Worm (Caenorhabditis elegans) whole organism, early embryonic: Measurements from ENCODE around the gene Y105C5B.20.

Experiments
- B0310.2 ChIP-seq: sonication (generic microtip); optimal IDR thresholded peaks from 2 replicates; lab custom pipeline; 2016; ENCODE audit warnings: mild to moderate bottlenecking, missing genetic modification characterization, missing compliant biosample characterization
- F13C5.2 ChIP-seq: sonication (generic microtip); optimal IDR thresholded peaks from 2 replicates; lab custom pipeline; 2017; ENCODE audit warnings: mild to moderate bottlenecking, missing genetic modification characterization, inconsistent platforms, missing compliant biosample characterization
- aly-1 ChIP-seq: sonication (generic microtip); optimal IDR thresholded peaks from 2 replicates; lab custom pipeline; 2016; ENCODE audit warnings: missing genetic modification characterization, missing compliant biosample characterization
- ama-1 ChIP-seq: fragments of 150-350 bp; optimal IDR thresholded peaks from 2 replicates; lab custom pipeline; 2014
- ceh-13 ChIP-seq: fragments of 200-800 bp; sonication (Bioruptor generic); optimal IDR thresholded peaks from 2 replicates; lab custom pipeline; 2018; ENCODE audit warnings: mild to moderate bottlenecking, missing genetic modification characterization, missing compliant biosample characterization
- ceh-36 ChIP-seq: sonication (generic microtip); optimal IDR thresholded peaks from 2 replicates; lab custom pipeline; 2016; ENCODE audit warnings: missing genetic modification characterization, inconsistent platforms, missing compliant biosample characterization
- ets-7 ChIP-seq: sonication (generic microtip); optimal IDR thresholded peaks from 2 replicates; lab custom pipeline; 2016; ENCODE audit warnings: missing genotype, missing genetic modification characterization, missing compliant biosample characterization
- flt-1 ChIP-seq: fragments of 200-800 bp; sonication (Bioruptor generic); IDR thresholded peaks from 2 replicates; pipeline ENCODE4 v1.3.6; 2022; ENCODE audit warnings: missing genetic modification characterization, missing compliant biosample characterization
- hmbx-1 ChIP-seq: sonication (generic microtip); optimal IDR thresholded peaks from 2 replicates; lab custom pipeline; 2016; ENCODE audit warnings: mild to moderate bottlenecking, missing genetic modification characterization, missing compliant biosample characterization
- hmg-4 ChIP-seq: fragments of 200-800 bp; sonication (Bioruptor generic); optimal IDR thresholded peaks from 2 replicates; lab custom pipeline; 2018; ENCODE audit warnings: mild to moderate bottlenecking, missing genetic modification characterization, missing compliant biosample characterization
- hnd-1 ChIP-seq: sonication (generic microtip); optimal IDR thresholded peaks from 2 replicates; lab custom pipeline; 2016; ENCODE audit warnings: missing genetic modification characterization, missing compliant biosample characterization
- pes-1 ChIP-seq: fragments of 200-800 bp; sonication (Bioruptor generic); IDR thresholded peaks from 2 replicates; pipeline ENCODE4 v1.3.6; 2022; ENCODE audit warnings: missing genetic modification reagents, missing genetic modification characterization, missing compliant biosample characterization
- scrt-1 ChIP-seq: fragments of 200-800 bp; sonication (Bioruptor generic); IDR thresholded peaks from 2 replicates; pipeline ENCODE4 v1.3.6; 2022; ENCODE audit warnings: missing genetic modification characterization, missing compliant biosample characterization
- sea-1 ChIP-seq: fragments of 200-800 bp; sonication (Bioruptor generic); conservative IDR thresholded peaks from 2 replicates; pipeline ENCODE4 v1.3.6; 2022; ENCODE audit warnings: missing genetic modification characterization, missing compliant biosample characterization
- tbx-11 ChIP-seq: fragments of 200-800 bp; sonication (Bioruptor generic); IDR thresholded peaks from 2 replicates; pipeline ENCODE4 v1.3.6; 2022; ENCODE audit warnings: missing genetic modification characterization, missing compliant biosample characterization
- tbx-37 ChIP-seq: fragments of 200-800 bp; sonication (Bioruptor generic); conservative IDR thresholded peaks from 2 replicates; pipeline ENCODE4 v1.3.6; 2022; ENCODE audit warnings: missing genetic modification reagents, missing genetic modification characterization, missing compliant biosample characterization
- tra-4 ChIP-seq: sonication (generic microtip); optimal IDR thresholded peaks from 2 replicates; lab custom pipeline; 2017; ENCODE audit warnings: missing genetic modification characterization, missing compliant biosample characterization

The Y105C5B.20 gene

ce11 chrIV:15961069-15961468 is 33.3 kb downstream of the Y105C5B.20 start:
- no peak for TF ChIP-seq tra-4
- TF ChIP-seq B0310.2 (tag; lab: Kevin White, UChicago), result no peak

ce11 chrIV:15955349-15955748 is 39.1 kb downstream of the Y105C5B.20 start:
- TF ChIP-seq F13C5.2 (no peak), hnd-1 (tag; lab: Kevin White, UChicago) (no peak), hmbx-1 (no peak), ets-7 (no peak), pes-1 (no peak), sea-1 (GFP tag; lab: Robert Waterston, UW) (no peak), flt-1 (GFP tag; lab: Robert Waterston, UW) (no peak), aly-1 (no peak), tra-4 (no peak), scrt-1 (GFP tag; lab: Robert Waterston, UW) (no peak), ama-1 (lab: Kevin White, UChicago) (no peak), ceh-13 (GFP tag; lab: Kevin White, UChicago) (no peak), tbx-37 (no peak), ceh-36 (tag; lab: Kevin White, UChicago) (no peak), hmg-4 (GFP tag; lab: Kevin White, UChicago) (no peak), B0310.2 (tag; lab: Kevin White, UChicago) (no peak)

- TF ChIP-seq hmg-4 (GFP tag; lab: Kevin White, UChicago), result no peak
- TF ChIP-seq ceh-36 (tag; lab: Kevin White, UChicago), result no peak
- no peak for TF ChIP-seq hnd-1 (tag; lab: Kevin White, UChicago)
- TF ChIP-seq ets-7, result no peak
- no peak for TF ChIP-seq F13C5.2
- TF ChIP-seq ama-1 (lab: Kevin White, UChicago), result no peak
- TF ChIP-seq tbx-37, result no peak
- no peak for TF ChIP-seq sea-1 (GFP tag; lab: Robert Waterston, UW)
- TF ChIP-seq B0310.2 (tag; lab: Kevin White, UChicago), result no peak
- no peak for TF ChIP-seq tbx-11 (GFP tag; lab: Robert Waterston, UW)
- no peak for TF ChIP-seq aly-1
- TF ChIP-seq scrt-1 (GFP tag; lab: Robert Waterston, UW), result no peak
- no peak for TF ChIP-seq ceh-13 (GFP tag; lab: Kevin White, UChicago)
- no peak for TF ChIP-seq flt-1 (GFP tag; lab: Robert Waterston, UW)
- no peak for TF ChIP-seq pes-1
Observed at ce11 chrIV:15953689-15954088, 40.7 kb downstream of the Y105C5B.20 start.

ce11 chrIV:15951640-15952039 is 42.8 kb downstream of the Y105C5B.20 start, which contains the start of gene Y105C5B.15:
TSS of gene Y105C5B.15 (plus strand) at chrIV:15951936.
- no peak for TF ChIP-seq tra-4
- TF ChIP-seq hmg-4 (GFP tag; lab: Kevin White, UChicago), result no peak
- no peak for TF ChIP-seq sea-1 (GFP tag; lab: Robert Waterston, UW)

- no peak for TF ChIP-seq hnd-1 (tag; lab: Kevin White, UChicago)
- TF ChIP-seq hmg-4 (GFP tag; lab: Kevin White, UChicago), result no peak
- TF ChIP-seq ceh-36 (tag; lab: Kevin White, UChicago), result no peak
- TF ChIP-seq sea-1 (GFP tag; lab: Robert Waterston, UW), result no peak
- no peak for TF ChIP-seq pes-1
- no peak for TF ChIP-seq ceh-13 (GFP tag; lab: Kevin White, UChicago)
- no peak for TF ChIP-seq hmbx-1
- TF ChIP-seq ama-1 (lab: Kevin White, UChicago), result no peak
- TF ChIP-seq F13C5.2, result no peak
- TF ChIP-seq flt-1 (GFP tag; lab: Robert Waterston, UW), result no peak
- TF ChIP-seq tra-4, result no peak
- no peak for TF ChIP-seq aly-1
- no peak for TF ChIP-seq B0310.2 (tag; lab: Kevin White, UChicago)
- no peak for TF ChIP-seq ets-7
- TF ChIP-seq tbx-11 (GFP tag; lab: Robert Waterston, UW), result no peak
- TF ChIP-seq tbx-37, result no peak
Observed at ce11 chrIV:15950838-15951581, 43.4 kb downstream of the Y105C5B.20 start, which contains the start of gene ifas-3. TSS of gene ifas-3 (minus strand) at chrIV:15950888.

- TF ChIP-seq tbx-37 (no peak), ceh-13 (GFP tag; lab: Kevin White, UChicago) (no peak), ama-1 (lab: Kevin White, UChicago) (no peak), flt-1 (GFP tag; lab: Robert Waterston, UW) (no peak), B0310.2 (tag; lab: Kevin White, UChicago) (no peak), tbx-11 (GFP tag; lab: Robert Waterston, UW) (no peak), ets-7 (no peak), aly-1 (no peak), scrt-1 (GFP tag; lab: Robert Waterston, UW) (no peak), hmg-4 (GFP tag; lab: Kevin White, UChicago) (no peak), F13C5.2 (no peak), hmbx-1 (no peak), hnd-1 (tag; lab: Kevin White, UChicago) (no peak), sea-1 (GFP tag; lab: Robert Waterston, UW) (no peak), ceh-36 (tag; lab: Kevin White, UChicago) (no peak), tra-4 (no peak), pes-1 (no peak)
Observed at ce11 chrIV:15949995-15950394, 44.4 kb downstream of the Y105C5B.20 start.

ce11 chrIV:15946507-15946906 is 47.9 kb downstream of the Y105C5B.20 start, which contains the start of gene skr-10:
TSS of gene skr-10 (plus strand) at chrIV:15946807.
- TF ChIP-seq F13C5.2, result no peak
- TF ChIP-seq pes-1, result no peak
- no peak for TF ChIP-seq tbx-37
- no peak for TF ChIP-seq scrt-1 (GFP tag; lab: Robert Waterston, UW)
- TF ChIP-seq aly-1, result no peak
- no peak for TF ChIP-seq sea-1 (GFP tag; lab: Robert Waterston, UW)
- TF ChIP-seq tra-4, result no peak
- no peak for TF ChIP-seq B0310.2 (tag; lab: Kevin White, UChicago)
